Fruit fly (Drosophila melanogaster) whole organism, embryonic: Measurements from ENCODE around the gene His3.3A.

ENCODE experiments used
- ATbp ChIP-seq: fragments of 200-800 bp; sonication (Bioruptor generic); optimal IDR thresholded peaks from 2 replicates; lab custom pipeline; 2017; ENCODE audit warnings: missing biosample characterization, mild to moderate bottlenecking, missing genetic modification characterization, missing genetic modification reagents
- Blimp-1 ChIP-seq: fragments of 200-800 bp; sonication (Bioruptor generic); optimal IDR thresholded peaks from 3 replicates; lab custom pipeline; 2018; ENCODE audit warnings: missing biosample characterization, missing genetic modification characterization, mild to moderate bottlenecking, moderate library complexity, missing genetic modification reagents
- CG10979 ChIP-seq: fragments of 200-800 bp; sonication (Bioruptor generic); optimal IDR thresholded peaks from 2 replicates; lab custom pipeline; 2018; ENCODE audit warnings: missing biosample characterization, mild to moderate bottlenecking, missing genetic modification characterization, moderate library complexity
- CG12236 ChIP-seq: fragments of 200-800 bp; sonication (Bioruptor generic); optimal IDR thresholded peaks from 2 replicates; lab custom pipeline; 2016; ENCODE audit warnings: missing biosample characterization, missing genetic modification characterization
- CG13894 ChIP-seq: fragments of 200-800 bp; sonication (Bioruptor generic); optimal IDR thresholded peaks from 3 replicates; lab custom pipeline; 2018; ENCODE audit warnings: missing biosample characterization, mild to moderate bottlenecking, missing genetic modification characterization, moderate library complexity
- CG15011 ChIP-seq: fragments of 200-800 bp; sonication (Bioruptor generic); optimal IDR thresholded peaks from 3 replicates; lab custom pipeline; 2018; ENCODE audit warnings: missing biosample characterization, mild to moderate bottlenecking, missing genetic modification characterization
- CG1602 ChIP-seq: fragments of 200-800 bp; sonication (Bioruptor generic); optimal IDR thresholded peaks from 3 replicates; lab custom pipeline; 2016; ENCODE audit warnings: missing biosample characterization, missing genetic modification characterization
- CG17361 ChIP-seq: fragments of 200-800 bp; sonication (Bioruptor generic); IDR thresholded peaks from 3 replicates; pipeline ENCODE4 v1.3.6; 2022; ENCODE audit warnings: missing biosample characterization, missing genetic modification characterization
- CG18476 ChIP-seq: fragments of 200-800 bp; sonication (Bioruptor generic); optimal IDR thresholded peaks from 2 replicates; lab custom pipeline; 2016; ENCODE audit warnings: missing biosample characterization, mild to moderate bottlenecking, missing genetic modification characterization
- CG18599 ChIP-seq: fragments of 200-800 bp; sonication (Bioruptor generic); optimal IDR thresholded peaks from 3 replicates; lab custom pipeline; 2017; ENCODE audit warnings: missing biosample characterization, missing genetic modification characterization, mild to moderate bottlenecking, moderate library complexity, missing genetic modification reagents
- CG18764 ChIP-seq: fragments of 200-800 bp; sonication (Bioruptor generic); optimal IDR thresholded peaks from 3 replicates; lab custom pipeline; 2016; ENCODE audit warnings: missing biosample characterization, missing genetic modification characterization
- CG2116 ChIP-seq: fragments of 200-800 bp; sonication (Bioruptor generic); optimal IDR thresholded peaks from 3 replicates; lab custom pipeline; 2018; ENCODE audit warnings: missing biosample characterization, mild to moderate bottlenecking, missing genetic modification characterization
- CG3726 ChIP-seq: fragments of 200-800 bp; sonication (Bioruptor generic); IDR thresholded peaks from 3 replicates; pipeline ENCODE4, ENCODE4 v1.3.6; 2022; ENCODE audit warnings: missing biosample characterization, missing genetic modification characterization
- CG3847 ChIP-seq: fragments of 200-800 bp; sonication (Bioruptor generic); IDR thresholded peaks from 2 replicates; pipeline ENCODE4 v1.3.6; 2022; ENCODE audit warnings: missing biosample characterization, missing genetic modification characterization
- CG4617 ChIP-seq: fragments of 200-800 bp; sonication (Bioruptor generic); optimal IDR thresholded peaks from 3 replicates; lab custom pipeline; 2016; ENCODE audit warnings: missing biosample characterization, missing genetic modification characterization, borderline replicate concordance
- CG5180 ChIP-seq: fragments of 200-800 bp; sonication (Bioruptor generic); optimal IDR thresholded peaks from 3 replicates; lab custom pipeline; 2017; ENCODE audit warnings: missing biosample characterization, missing genetic modification characterization, mild to moderate bottlenecking, moderate library complexity, missing genetic modification reagents
- CG6272 ChIP-seq: fragments of 200-800 bp; sonication (Bioruptor generic); IDR thresholded peaks from 2 replicates; pipeline ENCODE4 v1.3.6; 2022; ENCODE audit warnings: missing biosample characterization, missing genetic modification characterization
- CG6654 ChIP-seq: fragments of 200-800 bp; sonication (Bioruptor generic); optimal IDR thresholded peaks from 2 replicates; lab custom pipeline; 2017; ENCODE audit warnings: missing biosample characterization, mild to moderate bottlenecking, missing genetic modification characterization
- CG7271 ChIP-seq: fragments of 200-800 bp; sonication (Bioruptor generic); optimal IDR thresholded peaks from 2 replicates; lab custom pipeline; 2018; ENCODE audit warnings: missing biosample characterization, mild to moderate bottlenecking, missing genetic modification characterization, moderate library complexity
- CG7928 ChIP-seq: fragments of 200-800 bp; sonication (Bioruptor generic); optimal IDR thresholded peaks from 2 replicates; lab custom pipeline; 2017; ENCODE audit warnings: missing biosample characterization, mild to moderate bottlenecking, missing genetic modification characterization
- CG9817 ChIP-seq: fragments of 200-800 bp; sonication (Bioruptor generic); optimal IDR thresholded peaks from 2 replicates; lab custom pipeline; 2018; ENCODE audit warnings: missing biosample characterization, mild to moderate bottlenecking, missing genetic modification characterization, moderate library complexity
- Deaf1 ChIP-seq: fragments of 200-800 bp; optimal IDR thresholded peaks from 3 replicates; lab custom pipeline; 2019; ENCODE audit warnings: missing biosample characterization, mild to moderate bottlenecking, missing genetic modification characterization, moderate library complexity
- E2f1 ChIP-seq: fragments of 200-800 bp; sonication (Bioruptor generic); IDR thresholded peaks from 2 replicates; pipeline ENCODE4 v1.3.6; 2022; ENCODE audit warnings: missing biosample characterization, missing genetic modification characterization
- Fer1 ChIP-seq: fragments of 200-800 bp; sonication (Bioruptor generic); optimal IDR thresholded peaks from 2 replicates; lab custom pipeline; 2017; ENCODE audit warnings: missing biosample characterization, mild to moderate bottlenecking, missing genetic modification characterization
- HmgZ ChIP-seq: fragments of 200-800 bp; sonication (Bioruptor generic); optimal IDR thresholded peaks from 2 replicates; lab custom pipeline; 2018; ENCODE audit warnings: missing biosample characterization, mild to moderate bottlenecking, missing genetic modification characterization
- Hr51 ChIP-seq, 2 experiments: fragments of 200-800 bp; sonication (Bioruptor generic); optimal IDR thresholded peaks; 2 replicates in 1 of 2; 3 replicates in 1 of 2; lab custom pipeline; 2016 to 2018; ENCODE audit warnings: missing biosample characterization in 2 of 2, missing genetic modification characterization in 2 of 2, mild to moderate bottlenecking in 1 of 2, moderate library complexity in 1 of 2
- NFAT ChIP-seq: fragments of 200-800 bp; sonication (Bioruptor generic); IDR thresholded peaks from 2 replicates; pipeline ENCODE4 v1.3.6; 2022; ENCODE audit warnings: missing biosample characterization, missing genetic modification characterization
- Ssrp ChIP-seq: fragments of 200-800 bp; sonication (Bioruptor generic); optimal IDR thresholded peaks from 2 replicates; lab custom pipeline; 2018; ENCODE audit warnings: missing biosample characterization, mild to moderate bottlenecking, missing genetic modification characterization, moderate library complexity
- ap ChIP-seq: fragments of 200-800 bp; sonication (Bioruptor generic); IDR thresholded peaks from 2 replicates; pipeline ENCODE4 v1.3.6; 2022; ENCODE audit warnings: missing biosample characterization, missing genetic modification characterization
- ash1 ChIP-seq: fragments of 200-800 bp; sonication (Bioruptor generic); optimal IDR thresholded peaks from 2 replicates; lab custom pipeline; 2018; ENCODE audit warnings: missing biosample characterization, mild to moderate bottlenecking, missing genetic modification characterization
- az2 ChIP-seq: fragments of 200-800 bp; sonication (Bioruptor generic); optimal IDR thresholded peaks from 3 replicates; lab custom pipeline; 2016; ENCODE audit warnings: missing biosample characterization, missing genetic modification characterization
- crc ChIP-seq: fragments of 200-800 bp; sonication (Bioruptor generic); optimal IDR thresholded peaks from 2 replicates; lab custom pipeline; 2016; ENCODE audit warnings: missing biosample characterization, missing genetic modification characterization
- crol ChIP-seq: fragments of 200-800 bp; sonication (Bioruptor generic); IDR thresholded peaks from 2 replicates; pipeline ENCODE4 v1.3.6; 2022; ENCODE audit warnings: missing biosample characterization, missing genetic modification characterization
- dan ChIP-seq: fragments of 200-800 bp; sonication (Bioruptor generic); IDR thresholded peaks from 2 replicates; pipeline ENCODE4 v1.3.6; 2022; ENCODE audit warnings: missing biosample characterization, missing genetic modification characterization
- dati ChIP-seq: fragments of 200-800 bp; sonication (Bioruptor generic); IDR thresholded peaks from 2 replicates; pipeline ENCODE4 v1.3.6; 2022; ENCODE audit warnings: missing biosample characterization, missing genetic modification characterization
- exex ChIP-seq: fragments of 200-800 bp; sonication (Bioruptor generic); optimal IDR thresholded peaks from 4 replicates; lab custom pipeline; 2018; ENCODE audit warnings: missing biosample characterization, mild to moderate bottlenecking, missing genetic modification characterization, moderate library complexity
- gem ChIP-seq: fragments of 200-800 bp; sonication (Bioruptor generic); optimal IDR thresholded peaks from 2 replicates; lab custom pipeline; 2019; ENCODE audit warnings: missing biosample characterization, mild to moderate bottlenecking, missing genetic modification characterization, moderate library complexity
- ind ChIP-seq: fragments of 200-800 bp; sonication (Bioruptor generic); optimal IDR thresholded peaks from 3 replicates; lab custom pipeline; 2016; ENCODE audit warnings: missing biosample characterization, missing genetic modification characterization
- kah ChIP-seq: fragments of 200-800 bp; sonication (Bioruptor generic); optimal IDR thresholded peaks from 2 replicates; lab custom pipeline; 2018; ENCODE audit warnings: missing biosample characterization, mild to moderate bottlenecking, missing genetic modification characterization
- kni ChIP-seq: fragments of 200-800 bp; sonication (Bioruptor generic); optimal IDR thresholded peaks from 3 replicates; lab custom pipeline; 2017; ENCODE audit warnings: mild to moderate bottlenecking, missing biosample characterization, missing genetic modification reagents, missing genetic modification characterization
- lmd ChIP-seq: fragments of 200-800 bp; sonication (Bioruptor generic); IDR thresholded peaks from 2 replicates; pipeline ENCODE4 v1.3.6; 2022; ENCODE audit warnings: missing biosample characterization, missing genetic modification characterization
- nerfin-2 ChIP-seq: fragments of 200-800 bp; sonication (Bioruptor generic); IDR thresholded peaks from 2 replicates; pipeline ENCODE4 v1.3.6; 2022; ENCODE audit warnings: missing biosample characterization, missing genetic modification characterization; ENCODE audit not compliant: partially characterized antibody
- otp ChIP-seq: fragments of 200-800 bp; sonication (Bioruptor generic); IDR thresholded peaks from 3 replicates; pipeline ENCODE4, ENCODE4 v1.3.6; 2022; ENCODE audit warnings: missing biosample characterization, missing genetic modification characterization
- pan ChIP-seq, 4 experiments: fragments of >200 bp in 3 of 4; fragments of 200-800 bp in 1 of 4; sonication (Bioruptor generic) in 1 of 4; optimal IDR thresholded peaks in 3 of 4; IDR thresholded peaks in 1 of 4; 2 replicates each; pipeline versions ENCODE4 v1.3.6 to Lab custom; 2017 to 2022; ENCODE audit warnings: missing biosample characterization in 2 of 4, missing genetic modification characterization in 2 of 4, mixed read lengths in 1 of 4
- prd ChIP-seq, 3 experiments: fragments of >200 bp in 2 of 3; fragments of 200-800 bp in 1 of 3; sonication (Bioruptor generic) in 1 of 3; optimal IDR thresholded peaks in 2 of 3; IDR thresholded peaks in 1 of 3; 2 replicates in 2 of 3; 3 replicates in 1 of 3; pipeline versions ENCODE4 v1.3.6 to Lab custom; 2017 to 2022; ENCODE audit warnings: missing biosample characterization in 1 of 3, missing genetic modification characterization in 1 of 3
- repo ChIP-seq: fragments of 200-800 bp; sonication (Bioruptor generic); optimal IDR thresholded peaks from 2 replicates; lab custom pipeline; 2016; ENCODE audit warnings: missing biosample characterization, missing genetic modification characterization
- sens ChIP-seq: fragments of 200-800 bp; sonication (Bioruptor generic); peaks from one replicate; lab custom pipeline; 2016; ENCODE audit warnings: missing biosample characterization, missing genetic modification characterization
- slbo ChIP-seq: fragments of 200-800 bp; sonication (Bioruptor generic); IDR thresholded peaks from 2 replicates; pipeline ENCODE4 v1.3.6; 2022; ENCODE audit warnings: missing biosample characterization, missing genetic modification characterization
- tll ChIP-seq, 2 experiments: fragments of 200-800 bp in 1 of 2; fragments of >200 bp in 1 of 2; sonication (Bioruptor generic) in 1 of 2; optimal IDR thresholded peaks; 2 replicates each; lab custom pipeline; 2017 to 2019; ENCODE audit warnings: missing biosample characterization in 2 of 2, missing genetic modification characterization in 2 of 2, mild to moderate bottlenecking in 1 of 2, moderate library complexity in 1 of 2
- zfh1 ChIP-seq: fragments of 200-800 bp; sonication (Bioruptor generic); IDR thresholded peaks from 3 replicates; pipeline ENCODE4 v1.3.6; 2022; ENCODE audit warnings: missing biosample characterization, missing genetic modification characterization

Gene His3.3A

dm6 chr2L:5042076-5042475 is 12.8 kb upstream of the His3.3A start (continued):
- no peak for TF ChIP-seq CG2116 (GFP tag; lab: Kevin White, UChicago)
- no peak for TF ChIP-seq CG7928 (GFP tag; lab: Kevin White, UChicago)
- no peak for TF ChIP-seq tll (GFP tag; optimal IDR thresholded peaks at IDR 0.05; lab: Kevin White, UChicago)
- TF ChIP-seq exex (tag; lab: Kevin White, UChicago) = no peak
- TF ChIP-seq dan (GFP tag; lab: Robert Waterston, UW) = no peak
- TF ChIP-seq Hr51 (GFP tag; optimal IDR thresholded peaks at IDR 0.05; lab: Kevin White, UChicago) = peak in 1 of 2 experiments; percentile 40
- peak; percentile 0 for TF ChIP-seq Fer1
- TF ChIP-seq zfh1 = no peak
- no peak for TF ChIP-seq CG15011 (GFP tag; lab: Kevin White, UChicago)
- TF ChIP-seq CG12236 = no peak
- no peak for TF ChIP-seq kni (GFP tag; lab: Kevin White, UChicago)
- TF ChIP-seq CG18599 (GFP tag; lab: Kevin White, UChicago) = peak; percentile 3
- TF ChIP-seq sens (GFP tag; lab: Kevin White, UChicago) = peak; percentile 88
- no peak for TF ChIP-seq CG4617 (GFP tag; lab: Kevin White, UChicago)
- TF ChIP-seq CG10979 (tag; lab: Kevin White, UChicago) = peak; percentile 58
- no peak for TF ChIP-seq CG5180 (GFP tag; lab: Kevin White, UChicago)
- no peak for TF ChIP-seq gem (tag; lab: Kevin White, UChicago)
- no peak for TF ChIP-seq CG3847 (GFP tag; lab: Robert Waterston, UW)
- TF ChIP-seq crol (GFP tag; lab: Robert Waterston, UW) = no peak
- no peak for TF ChIP-seq ash1 (GFP tag; lab: Kevin White, UChicago)
- TF ChIP-seq Ssrp (tag; lab: Kevin White, UChicago) = peak; percentile 46
- TF ChIP-seq CG18764 (GFP tag; lab: Kevin White, UChicago) = peak; percentile 25
- TF ChIP-seq kah (GFP tag; lab: Kevin White, UChicago) = no peak
- TF ChIP-seq nerfin-2 (GFP tag; lab: Robert Waterston, UW) = no peak
- no peak for TF ChIP-seq CG7271 (tag; lab: Kevin White, UChicago)
- no peak for TF ChIP-seq prd (optimal IDR thresholded peaks at IDR 0.05; lab: Kevin White, UChicago)
- TF ChIP-seq prd (GFP tag; IDR thresholded peaks at IDR 0.05; lab: Robert Waterston, UW) = peak; percentile 47; the same call in 2 of the 3 replicates
- TF ChIP-seq ind (GFP tag; lab: Kevin White, UChicago) = peak; percentile 11
- no peak for TF ChIP-seq E2f1 (GFP tag; lab: Robert Waterston, UW)
- TF ChIP-seq CG3726 (GFP tag; lab: Robert Waterston, UW) = no peak
- no peak for TF ChIP-seq CG9817 (tag; lab: Kevin White, UChicago)
- TF ChIP-seq crc = no peak
- no peak for TF ChIP-seq otp (GFP tag; lab: Robert Waterston, UW)
- peak; percentile 53; the same call in 2 of the 3 replicates for TF ChIP-seq CG17361
- TF ChIP-seq slbo = no peak
- no peak for TF ChIP-seq ATbp
- no peak for TF ChIP-seq az2
- TF ChIP-seq repo (GFP tag; lab: Kevin White, UChicago) = no peak
- no peak for TF ChIP-seq Deaf1 (tag; lab: Kevin White, UChicago)
- TF ChIP-seq Blimp-1 (GFP tag; lab: Kevin White, UChicago) = no peak
- no peak for TF ChIP-seq CG13894
- TF ChIP-seq CG1602 = peak; percentile 17
- no peak for TF ChIP-seq lmd
- TF ChIP-seq ap (GFP tag; lab: Robert Waterston, UW) = no peak
- TF ChIP-seq CG6272 (GFP tag; lab: Robert Waterston, UW) = no peak
- TF ChIP-seq pan (optimal IDR thresholded peaks at IDR 0.05; lab: Kevin White, UChicago) = no peak
- TF ChIP-seq pan (GFP tag; optimal IDR thresholded peaks at IDR 0.05 in 1 of 2, IDR thresholded peaks at IDR 0.05 in 1 of 2) = no peak
- TF ChIP-seq CG6654 (GFP tag; lab: Kevin White, UChicago) = no peak
- no peak for TF ChIP-seq NFAT (GFP tag; lab: Robert Waterston, UW)
- TF ChIP-seq HmgZ = peak; percentile 4
- no peak for TF ChIP-seq dati (GFP tag; lab: Robert Waterston, UW)
- no peak for TF ChIP-seq CG18476 (GFP tag; lab: Kevin White, UChicago)
